Worm (Caenorhabditis elegans): ENCODE results near the gene tat-3.

The tat-3 gene

ce11 chrIII:10742382-10742860 is 11.9 kb upstream of the tat-3 start, which contains the start of the genes tbb-1 and rib-2:
Gene tbb-1 (minus strand): TSS chrIII:10742432.
Gene rib-2 (plus strand): TSS chrIII:10742810.
- TF ChIP-seq K09A11.1 (tag; optimal IDR thresholded peaks at IDR 0.05; ENCODE audit: insufficient read depth) (no peak), eyg-1 (tag; optimal IDR thresholded peaks at IDR 0.05) (no peak), elt-4 (tag; optimal IDR thresholded peaks at IDR 0.05) (no peak), mec-3 (tag; optimal IDR thresholded peaks at IDR 0.05; ENCODE audit: borderline replicate concordance) (no peak), fax-1 (tag; optimal IDR thresholded peaks at IDR 0.05) (no peak), ceh-22 (tag; optimal IDR thresholded peaks at IDR 0.05) (no peak), ceh-9 (tag; optimal IDR thresholded peaks at IDR 0.05) (no peak), ceh-45 (GFP tag; IDR thresholded peaks at IDR 0.05) (no peak), ama-1 (optimal IDR thresholded peaks at IDR 0.05) (no peak), pax-1 (tag; optimal IDR thresholded peaks at IDR 0.05) (no peak), Y22D7AL.16 (tag; optimal IDR thresholded peaks at IDR 0.05) (no peak), hlh-13 (GFP tag; optimal IDR thresholded peaks at IDR 0.05) (no peak), ahr-1 (tag; optimal IDR thresholded peaks at IDR 0.05) (no peak), dmd-4 (tag; optimal IDR thresholded peaks at IDR 0.05; ENCODE audit: borderline replicate concordance) (no peak), nhr-232 (tag; optimal IDR thresholded peaks at IDR 0.05) (no peak), ttx-3 (tag; optimal IDR thresholded peaks at IDR 0.05) (no peak), madf-2 (tag; optimal IDR thresholded peaks at IDR 0.05) (no peak), hlh-30 (tag; optimal IDR thresholded peaks at IDR 0.05; ENCODE audit: insufficient read depth) (no peak), ceh-34 (tag; optimal IDR thresholded peaks at IDR 0.05) (peak; percentile 24), pros-1 (tag; optimal IDR thresholded peaks at IDR 0.05) (no peak), gmeb-2 (tag; optimal IDR thresholded peaks at IDR 0.05) (no peak), syd-9 (tag; optimal IDR thresholded peaks at IDR 0.05) (no peak), K02D7.2 (tag; optimal IDR thresholded peaks at IDR 0.05) (no peak), ceh-6 (GFP tag; optimal IDR thresholded peaks at IDR 0.05) (no peak), sox-4 (tag; optimal IDR thresholded peaks at IDR 0.05) (no peak), rnt-1 (tag; optimal IDR thresholded peaks at IDR 0.05) (no peak), ceh-30 (tag; optimal IDR thresholded peaks at IDR 0.05) (peak; percentile 32), elt-2 (tag; optimal IDR thresholded peaks at IDR 0.05) (peak; percentile 37), F13H6.1 (tag; optimal IDR thresholded peaks at IDR 0.05) (no peak), unc-42 (tag; optimal IDR thresholded peaks at IDR 0.05) (peak; percentile 31), ref-2 (tag; optimal IDR thresholded peaks at IDR 0.05) (no peak), fkh-10 (GFP tag; optimal IDR thresholded peaks at IDR 0.05) (no peak), ceh-2 (tag; optimal IDR thresholded peaks at IDR 0.05) (no peak), ceh-48 (tag; optimal IDR thresholded peaks at IDR 0.05) (no peak), lim-6 (tag; optimal IDR thresholded peaks at IDR 0.05) (no peak), pha-2 (tag; optimal IDR thresholded peaks at IDR 0.05) (no peak), ceh-24 (tag; optimal IDR thresholded peaks at IDR 0.05) (no peak), pat-9 (tag; optimal IDR thresholded peaks at IDR 0.05) (no peak), ceh-19 (GFP tag; optimal IDR thresholded peaks at IDR 0.05) (no peak), che-1 (tag; optimal IDR thresholded peaks at IDR 0.05) (no peak), hlh-8 (tag; optimal IDR thresholded peaks at IDR 0.05) (no peak), unc-55 (GFP tag; optimal IDR thresholded peaks at IDR 0.05) (no peak), pag-3 (tag; optimal IDR thresholded peaks at IDR 0.05; ENCODE audit: borderline replicate concordance) (no peak), sdc-2 (tag; optimal IDR thresholded peaks at IDR 0.05) (no peak), ztf-16 (tag; optimal IDR thresholded peaks at IDR 0.05) (no peak), C38D4.7 (GFP tag; optimal IDR thresholded peaks at IDR 0.05) (no peak), ceh-18 (tag; optimal IDR thresholded peaks at IDR 0.05) (no peak), pha-4 (tag; optimal IDR thresholded peaks at IDR 0.05) (no peak), zip-5 (tag; optimal IDR thresholded peaks at IDR 0.05) (no peak), tbx-2 (tag; optimal IDR thresholded peaks at IDR 0.05) (peak; percentile 21), fkh-6 (tag; optimal IDR thresholded peaks at IDR 0.05) (no peak), hlh-6 (tag; optimal IDR thresholded peaks at IDR 0.05) (no peak), tbx-7 (tag; optimal IDR thresholded peaks at IDR 0.05) (no peak), sox-2 (GFP tag; IDR thresholded peaks at IDR 0.05) (no peak)
